Worm (Caenorhabditis elegans) whole organism, L1 larva: ENCODE results near the gene T19B10.5.

ENCODE experiments used
- C04F5.9 ChIP-seq: sonication (generic microtip); optimal IDR thresholded peaks from 2 replicates; lab custom pipeline; 2016; ENCODE audit warnings: missing genetic modification characterization, missing compliant biosample characterization
- C34B4.2 ChIP-seq: sonication (generic microtip); optimal IDR thresholded peaks from 2 replicates; lab custom pipeline; 2017; ENCODE audit warnings: mild to moderate bottlenecking, missing genetic modification characterization, missing compliant biosample characterization
- Y116A8C.19 ChIP-seq: sonication (generic microtip); optimal IDR thresholded peaks from 2 replicates; lab custom pipeline; 2016; ENCODE audit warnings: missing compliant biosample characterization, missing genetic modification characterization, borderline replicate concordance
- aha-1 ChIP-seq: fragments of 150-350 bp; optimal IDR thresholded peaks from 2 replicates; lab custom pipeline; 2014; ENCODE audit warnings: missing biosample characterization, missing genetic modification characterization
- alr-1 ChIP-seq: fragments of 200-800 bp; sonication (Bioruptor generic); optimal IDR thresholded peaks from 2 replicates; lab custom pipeline; 2018; ENCODE audit warnings: borderline replicate concordance, mild to moderate bottlenecking, missing genetic modification characterization, missing compliant biosample characterization
- aly-2 ChIP-seq: fragments of 150-350 bp; optimal IDR thresholded peaks from 2 replicates; lab custom pipeline; 2014; ENCODE audit warnings: missing biosample characterization, missing genetic modification characterization
- ceh-63 ChIP-seq: fragments of 200-800 bp; sonication (Bioruptor generic); optimal IDR thresholded peaks from 2 replicates; lab custom pipeline; 2018; ENCODE audit warnings: mild to moderate bottlenecking, missing genetic modification characterization, missing compliant biosample characterization
- ceh-88 ChIP-seq: fragments of 200-800 bp; sonication (Bioruptor generic); IDR thresholded peaks from 2 replicates; pipeline ENCODE4 v1.3.6; 2022; ENCODE audit warnings: missing genetic modification characterization, missing compliant biosample characterization
- ces-1 ChIP-seq: fragments of 150-350 bp; optimal IDR thresholded peaks from 2 replicates; lab custom pipeline; 2014; ENCODE audit warnings: missing biosample characterization, missing genetic modification reagents, missing genetic modification characterization
- dpl-1 ChIP-seq, 3 experiments: fragments of 150-350 bp in 2 of 3; sonication (generic microtip) in 1 of 3; optimal IDR thresholded peaks; 2 replicates each; lab custom pipeline; 2014 to 2017; ENCODE audit warnings: missing biosample characterization in 3 of 3, missing genetic modification characterization in 3 of 3, missing genetic modification reagents in 3 of 3
- dsc-1 ChIP-seq: sonication (generic microtip); optimal IDR thresholded peaks from 2 replicates; lab custom pipeline; 2016; ENCODE audit warnings: mild to moderate bottlenecking, missing genetic modification characterization, missing compliant biosample characterization
- efl-3 ChIP-seq: fragments of 200-800 bp; sonication (Bioruptor generic); optimal IDR thresholded peaks from 2 replicates; lab custom pipeline; 2018; ENCODE audit warnings: mild to moderate bottlenecking, missing genetic modification characterization, missing compliant biosample characterization
- egl-13 ChIP-seq: sonication (generic microtip); optimal IDR thresholded peaks from 2 replicates; lab custom pipeline; 2016; ENCODE audit warnings: missing genotype, missing genetic modification reagents, missing genetic modification characterization, missing compliant biosample characterization
- egl-27 ChIP-seq, 2 experiments: fragments of 150-350 bp in 1 of 2; sonication (generic microtip); optimal IDR thresholded peaks; 3 replicates each; lab custom pipeline; 2017 to 2018; ENCODE audit warnings: missing biosample characterization in 2 of 2, missing genetic modification characterization in 2 of 2, missing genetic modification reagents in 2 of 2
- elt-3 ChIP-seq, 6 experiments: fragments of 150-350 bp in 1 of 6; sonication (generic microtip); optimal IDR thresholded peaks; 2 replicates each; lab custom pipeline; 2017 to 2018; ENCODE audit warnings: missing biosample characterization in 6 of 6, missing genetic modification characterization in 6 of 6, inconsistent platforms in 1 of 6
- ets-5 ChIP-seq: fragments of 200-800 bp; sonication (Bioruptor generic); IDR thresholded peaks from 2 replicates; pipeline ENCODE4 v1.3.6; 2022; ENCODE audit warnings: missing genetic modification characterization, missing compliant biosample characterization
- fkh-10 ChIP-seq: sonication (generic microtip); optimal IDR thresholded peaks from 2 replicates; lab custom pipeline; 2017; ENCODE audit warnings: missing biosample characterization, missing genetic modification reagents, missing genetic modification characterization
- fkh-8 ChIP-seq: sonication (generic microtip); optimal IDR thresholded peaks from 2 replicates; lab custom pipeline; 2016; ENCODE audit warnings: mild to moderate bottlenecking, missing genetic modification characterization, missing compliant biosample characterization
- fos-1 ChIP-seq: fragments of 150-350 bp; optimal IDR thresholded peaks from 2 replicates; lab custom pipeline; 2014; ENCODE audit warnings: missing biosample characterization, missing genetic modification characterization
- hlh-17 ChIP-seq: fragments of 200-800 bp; sonication (Bioruptor generic); optimal IDR thresholded peaks from 2 replicates; lab custom pipeline; 2018; ENCODE audit warnings: missing genetic modification characterization, mild to moderate bottlenecking, missing compliant biosample characterization, moderate library complexity, borderline replicate concordance
- hlh-4 ChIP-seq: sonication (generic microtip); optimal IDR thresholded peaks from 2 replicates; lab custom pipeline; 2016; ENCODE audit warnings: mild to moderate bottlenecking, missing genetic modification characterization, missing compliant biosample characterization
- irx-1 ChIP-seq: sonication (generic microtip); optimal IDR thresholded peaks from 2 replicates; lab custom pipeline; 2016; ENCODE audit warnings: missing genetic modification characterization, missing compliant biosample characterization
- isw-1 ChIP-seq: fragments of 200-800 bp; sonication (Bioruptor generic); IDR thresholded peaks from 2 replicates; pipeline ENCODE4 v1.3.6; 2022; ENCODE audit warnings: missing genetic modification characterization, missing compliant biosample characterization
- lin-13 ChIP-seq: fragments of 150-350 bp; optimal IDR thresholded peaks from 2 replicates; lab custom pipeline; 2014; ENCODE audit warnings: missing biosample characterization, missing genetic modification reagents, missing genetic modification characterization
- lin-14 ChIP-seq: fragments of 200-800 bp; sonication (Bioruptor generic); optimal IDR thresholded peaks from 2 replicates; lab custom pipeline; 2018; ENCODE audit warnings: mild to moderate bottlenecking, missing genetic modification characterization, moderate library complexity, missing compliant biosample characterization
- lin-15B ChIP-seq: fragments of 150-350 bp; sonication (generic microtip); optimal IDR thresholded peaks from 3 replicates; lab custom pipeline; 2014; ENCODE audit warnings: missing biosample characterization, missing genetic modification characterization
- lin-35 ChIP-seq, 2 experiments: fragments of 150-350 bp; optimal IDR thresholded peaks; 2 replicates each; lab custom pipeline; 2014; ENCODE audit warnings: missing biosample characterization in 2 of 2, missing genetic modification characterization in 2 of 2, missing genetic modification reagents in 2 of 2
- mab-9 ChIP-seq: fragments of 200-800 bp; sonication (Bioruptor generic); IDR thresholded peaks from 2 replicates; pipeline ENCODE4 v1.3.6; 2022; ENCODE audit warnings: missing genetic modification reagents, missing genetic modification characterization, missing compliant biosample characterization
- mdl-1 ChIP-seq, 2 experiments: fragments of 150-350 bp; optimal IDR thresholded peaks; 2 replicates each; lab custom pipeline; 2014 to 2017; ENCODE audit warnings: missing biosample characterization in 2 of 2, missing genetic modification characterization in 2 of 2, inconsistent platforms in 1 of 2
- mef-2 ChIP-seq: fragments of 150-350 bp; optimal IDR thresholded peaks from 2 replicates; lab custom pipeline; 2014; ENCODE audit warnings: missing biosample characterization, missing genetic modification characterization
- nhr-237 ChIP-seq: fragments of 150-350 bp; optimal IDR thresholded peaks from 2 replicates; lab custom pipeline; 2014; ENCODE audit warnings: missing biosample characterization, missing genetic modification characterization
- nhr-71 ChIP-seq: sonication (generic microtip); optimal IDR thresholded peaks from 2 replicates; lab custom pipeline; 2016; ENCODE audit warnings: mild to moderate bottlenecking, missing genetic modification characterization, moderate library complexity, missing compliant biosample characterization
- nhr-77 ChIP-seq: fragments of 150-350 bp; optimal IDR thresholded peaks from 2 replicates; lab custom pipeline; 2014; ENCODE audit warnings: missing biosample characterization, missing genetic modification characterization
- nhr-84 ChIP-seq: sonication (generic microtip); optimal IDR thresholded peaks from 2 replicates; lab custom pipeline; 2017; ENCODE audit warnings: missing biosample characterization, missing genetic modification characterization
- pax-3 ChIP-seq: fragments of 200-800 bp; sonication (Bioruptor generic); optimal IDR thresholded peaks from 2 replicates; lab custom pipeline; 2018; ENCODE audit warnings: mild to moderate bottlenecking, missing genetic modification characterization, moderate library complexity, missing compliant biosample characterization
- rnt-1 ChIP-seq: sonication (generic microtip); optimal IDR thresholded peaks from 2 replicates; lab custom pipeline; 2016; ENCODE audit warnings: mild to moderate bottlenecking, missing genetic modification characterization, moderate library complexity, missing compliant biosample characterization
- skn-1 ChIP-seq: fragments of 150-350 bp; optimal IDR thresholded peaks from 2 replicates; lab custom pipeline; 2014; ENCODE audit warnings: missing biosample characterization, missing genetic modification characterization
- snpc-4 ChIP-seq: fragments of 150-350 bp; optimal IDR thresholded peaks from 2 replicates; lab custom pipeline; 2014; ENCODE audit warnings: missing biosample characterization, missing genetic modification characterization
- sox-4 ChIP-seq: sonication (generic microtip); optimal IDR thresholded peaks from 2 replicates; lab custom pipeline; 2016; ENCODE audit warnings: missing genetic modification characterization, missing compliant biosample characterization
- sup-37 ChIP-seq: fragments of 200-800 bp; sonication (Bioruptor generic); optimal IDR thresholded peaks from 2 replicates; lab custom pipeline; 2018; ENCODE audit warnings: mild to moderate bottlenecking, missing genetic modification characterization, missing compliant biosample characterization
- tlp-1 ChIP-seq: fragments of 150-350 bp; optimal IDR thresholded peaks from 2 replicates; lab custom pipeline; 2014; ENCODE audit warnings: missing biosample characterization, missing genetic modification characterization
- unc-30 ChIP-seq: sonication (generic microtip); optimal IDR thresholded peaks from 2 replicates; lab custom pipeline; 2017; ENCODE audit warnings: missing biosample characterization, missing genetic modification characterization
- unc-62 ChIP-seq: fragments of 150-350 bp; optimal IDR thresholded peaks from 2 replicates; lab custom pipeline; 2014; ENCODE audit warnings: missing biosample characterization, missing genetic modification reagents, missing genetic modification characterization
- unc-86 ChIP-seq: sonication (generic microtip); optimal IDR thresholded peaks from 2 replicates; lab custom pipeline; 2016; ENCODE audit warnings: missing genetic modification characterization, missing compliant biosample characterization
- vab-15 ChIP-seq: sonication (generic microtip); optimal IDR thresholded peaks from 2 replicates; lab custom pipeline; 2017; ENCODE audit warnings: missing genotype, mild to moderate bottlenecking, missing genetic modification characterization, missing compliant biosample characterization
- xbp-1 ChIP-seq: sonication (generic microtip); optimal IDR thresholded peaks from 2 replicates; lab custom pipeline; 2016; ENCODE audit warnings: missing genetic modification characterization, missing compliant biosample characterization
- ztf-11 ChIP-seq, 2 experiments: sonication (generic microtip); optimal IDR thresholded peaks; 2 replicates each; lab custom pipeline; 2016 to 2017; ENCODE audit warnings: missing genetic modification characterization in 2 of 2, missing biosample characterization in 1 of 2, missing compliant biosample characterization in 1 of 2
- ztf-4 ChIP-seq: fragments of 150-350 bp; optimal IDR thresholded peaks from 2 replicates; lab custom pipeline; 2014; ENCODE audit warnings: missing biosample characterization, missing genetic modification characterization

The T19B10.5 gene

ce11 chrV:11228653-11229173 lies 5.7 kb upstream of the T19B10.5 start, which contains the start of gene pqn-70 (continued):
- TF ChIP-seq Y116A8C.19 (no peak), unc-62 (GFP tag; lab: Kevin White, UChicago) (no peak), egl-13 (tag; lab: Kevin White, UChicago) (peak; percentile 39), ztf-4 (peak; percentile 75), ceh-88 (GFP tag; lab: Robert Waterston, UW) (peak; percentile 40; the same call in 1 of the 2 replicates), skn-1 (tag; lab: Kevin White, UChicago) (peak; percentile 70), sox-4 (tag; lab: Kevin White, UChicago) (peak; percentile 60), nhr-84 (tag; lab: Kevin White, UChicago) (no peak), hlh-4 (tag; lab: Kevin White, UChicago) (no peak), nhr-77 (tag; lab: Kevin White, UChicago) (peak; percentile 48), dsc-1 (tag; lab: Kevin White, UChicago) (peak; percentile 66), mab-9 (GFP tag; lab: Robert Waterston, UW) (peak; percentile 34; the same call in 1 of the 2 replicates), tlp-1 (tag; lab: Kevin White, UChicago) (no peak), mdl-1 (tag; optimal IDR thresholded peaks at IDR 0.05; lab: Kevin White, UChicago) (peak in 1 of 2 experiments; percentile 78), unc-86 (tag; lab: Kevin White, UChicago) (peak; percentile 80), lin-15B (tag; lab: Kevin White, UChicago) (peak; percentile 53), vab-15 (tag; lab: Kevin White, UChicago) (no peak), lin-13 (GFP tag; lab: Kevin White, UChicago) (peak; percentile 68), ceh-63 (GFP tag; lab: Kevin White, UChicago) (no peak), xbp-1 (tag; lab: Kevin White, UChicago) (peak; percentile 75), snpc-4 (tag; lab: Kevin White, UChicago) (peak; percentile 72), unc-30 (no peak), pax-3 (tag; lab: Kevin White, UChicago) (peak; percentile 61), rnt-1 (tag; lab: Kevin White, UChicago) (peak; percentile 84), isw-1 (GFP tag; lab: Robert Waterston, UW) (peak; percentile 85), irx-1 (tag; lab: Kevin White, UChicago) (peak; percentile 65), nhr-71 (peak; percentile 91), ets-5 (GFP tag; lab: Robert Waterston, UW) (no peak), fkh-10 (GFP tag; lab: Kevin White, UChicago) (peak; percentile 37), efl-3 (GFP tag; lab: Kevin White, UChicago) (no peak), C04F5.9 (tag; lab: Kevin White, UChicago) (peak; percentile 9), dpl-1 (GFP tag; optimal IDR thresholded peaks at IDR 0.05; lab: Kevin White, UChicago) (peak; percentile 41 to 75 (median 69)), lin-35 (GFP tag; optimal IDR thresholded peaks at IDR 0.05; lab: Kevin White, UChicago) (peak; percentile 79 to 88), sup-37 (no peak), aly-2 (tag; lab: Kevin White, UChicago) (peak; percentile 25), egl-27 (tag; optimal IDR thresholded peaks at IDR 0.05; lab: Kevin White, UChicago) (no peak), aha-1 (tag; lab: Kevin White, UChicago) (no peak), ztf-11 (tag; optimal IDR thresholded peaks at IDR 0.05; lab: Kevin White, UChicago) (peak in 1 of 2 experiments; percentile 75), mef-2 (tag; lab: Kevin White, UChicago) (no peak), lin-14 (GFP tag; lab: Kevin White, UChicago) (peak; percentile 97), alr-1 (no peak), hlh-17 (GFP tag; lab: Kevin White, UChicago) (no peak), nhr-237 (tag; lab: Kevin White, UChicago) (peak; percentile 39), fkh-8 (tag; lab: Kevin White, UChicago) (peak; percentile 74), C34B4.2 (tag; lab: Kevin White, UChicago) (no peak), elt-3 (tag; optimal IDR thresholded peaks at IDR 0.05; lab: Kevin White, UChicago) (peak in 2 of 6 experiments; percentile 42 to 54), ces-1 (GFP tag; lab: Kevin White, UChicago) (no peak), fos-1 (tag; lab: Kevin White, UChicago) (peak; percentile 28)
- TF ChIP-seq, all 84 proteins: peak for 54
